Fruit fly (Drosophila melanogaster) S2 (cell line): ENCODE results near the gene Nmd3.

Experiments
- CG8478 ChIP-seq: fragments of >200 bp; optimal IDR thresholded peaks from 2 replicates; lab custom pipeline; 2018
- CTCF ChIP-seq, 2 experiments: fragments of >200 bp; optimal IDR thresholded peaks; 2 replicates each; lab custom pipeline; 2018

DNA sequence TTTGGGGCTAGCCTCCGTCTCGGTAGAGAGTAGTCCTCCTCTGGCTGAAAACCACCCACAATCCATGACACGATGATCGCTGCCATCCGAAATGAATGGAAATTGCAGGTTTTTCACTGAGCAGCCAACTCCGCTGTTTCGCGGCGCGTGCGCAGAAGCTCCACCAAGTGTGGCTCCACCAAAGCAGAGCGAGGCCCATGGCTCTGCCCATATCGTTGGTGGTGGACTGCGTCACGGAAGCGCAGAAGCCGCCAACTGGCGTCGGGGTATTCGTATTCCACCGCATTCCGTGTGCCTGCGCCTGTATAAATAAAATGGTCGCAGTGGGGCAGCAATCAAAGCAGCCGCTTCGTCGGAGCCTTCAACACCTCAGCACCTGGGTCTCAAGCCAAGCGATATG is 39.0 kb upstream of the Nmd3 start, which contains the start of gene CG14052:
- no peak for TF ChIP-seq CG8478 (lab: Kevin White, UChicago)
- TF ChIP-seq CTCF (optimal IDR thresholded peaks at IDR 0.05; lab: Kevin White, UChicago): no peak
